Fruit fly (Drosophila melanogaster): ENCODE results near the gene Eig71Ee.

Gene Eig71Ee

dm6 chr3L:15683345-15683922, 27.6 kb upstream of the Eig71Ee start, which contains the start of the genes CG7579 and Pgant8:
CG7579 (minus strand) TSS chr3L:15683445.
Pgant8 (plus strand) TSS chr3L:15683872.
- TF ChIP-seq ssp (GFP tag; IDR thresholded peaks at IDR 0.05) (no peak), knrl (GFP tag; IDR thresholded peaks at IDR 0.05; ENCODE audit: partially characterized antibody) (no peak), oc (tag; optimal IDR thresholded peaks at IDR 0.05) (peak; percentile 67), Max (GFP tag; optimal IDR thresholded peaks at IDR 0.05) (no peak)

dm6 chr3L:15679420-15679819, 23.6 kb upstream of the Eig71Ee start, which contains the start of gene CG7304:
CG7304 (plus strand) TSS chr3L:15679720.
- TF ChIP-seq CG12104 (GFP tag; optimal IDR thresholded peaks at IDR 0.05) (no peak), gsb (GFP tag; IDR thresholded peaks at IDR 0.05) (no peak), fu2 (GFP tag; optimal IDR thresholded peaks at IDR 0.05) (no peak), al (GFP tag; IDR thresholded peaks at IDR 0.05) (no peak), CG32772 (GFP tag; IDR thresholded peaks at IDR 0.05) (no peak), D (optimal IDR thresholded peaks at IDR 0.05) (no peak), D (GFP tag; optimal IDR thresholded peaks at IDR 0.05) (no peak), Meics (GFP tag; optimal IDR thresholded peaks at IDR 0.05) (no peak)

- TF ChIP-seq nerfin-2 (GFP tag; IDR thresholded peaks at IDR 0.05; ENCODE audit: partially characterized antibody), result peak; percentile 46; the same call in 1 of the 2 replicates
- no peak for TF ChIP-seq CG32532 (GFP tag; IDR thresholded peaks at IDR 0.05)
- TF ChIP-seq Dll (GFP tag; IDR thresholded peaks at IDR 0.05; ENCODE audit: partially characterized antibody), result 0 out of 4 replicates have a peak, but pooled peaks have one; percentile 33
- peak; percentile 40 for TF ChIP-seq Ets65A (GFP tag)
- TF ChIP-seq tap (tag; optimal IDR thresholded peaks at IDR 0.05), result peak; percentile 11
- TF ChIP-seq Bgb (GFP tag; IDR thresholded peaks at IDR 0.05; ENCODE audit: partially characterized antibody), result peak; percentile 67; the same call in 1 of the 2 replicates
- peak; percentile 69; the same call in 2 of the 3 replicates for TF ChIP-seq CG7963 (GFP tag; IDR thresholded peaks at IDR 0.05; ENCODE audit: partially characterized antibody)
- 0 out of 3 replicates have a peak, but pooled peaks have one; percentile 45 for TF ChIP-seq HLH4C (GFP tag; IDR thresholded peaks at IDR 0.05; ENCODE audit: partially characterized antibody)
- TF ChIP-seq CG6791 (GFP tag; IDR thresholded peaks at IDR 0.05; ENCODE audit: partially characterized antibody), result peak; percentile 88
- peak; percentile 36 for TF ChIP-seq nmo (GFP tag; optimal IDR thresholded peaks at IDR 0.05)
- peak; percentile 100 for TF ChIP-seq nerfin-1 (tag; optimal IDR thresholded peaks at IDR 0.05)
- no peak for TF ChIP-seq Hr51 (GFP tag; optimal IDR thresholded peaks at IDR 0.05)
- TF ChIP-seq mld (GFP tag; IDR thresholded peaks at IDR 0.05; ENCODE audit: partially characterized antibody), result peak; percentile 79; the same call in 2 of the 3 replicates
- TF ChIP-seq Kr (GFP tag; optimal IDR thresholded peaks at IDR 0.05), result peak; percentile 53
- 0 out of 3 replicates have a peak, but pooled peaks have one; percentile 27 for TF ChIP-seq vnd (GFP tag; IDR thresholded peaks at IDR 0.05; ENCODE audit: partially characterized antibody)
- peak; percentile 92 for TF ChIP-seq bbx (GFP tag; IDR thresholded peaks at IDR 0.05; ENCODE audit: partially characterized antibody)
- no peak for TF ChIP-seq Lpt (GFP tag; optimal IDR thresholded peaks at IDR 0.05)
- no peak for TF ChIP-seq CG9727 (GFP tag; optimal IDR thresholded peaks at IDR 0.05)
- no peak for TF ChIP-seq CG3065 (GFP tag; optimal IDR thresholded peaks at IDR 0.05)
- peak; percentile 86; the same call in 2 of the 3 replicates for TF ChIP-seq Opbp (GFP tag; IDR thresholded peaks at IDR 0.05; ENCODE audit: partially characterized antibody)
- TF ChIP-seq ato (GFP tag; IDR thresholded peaks at IDR 0.05; ENCODE audit: partially characterized antibody), result peak; percentile 45; the same call in 1 of the 2 replicates
- TF ChIP-seq CG3726 (GFP tag; IDR thresholded peaks at IDR 0.05), result 0 out of 3 replicates have a peak, but pooled peaks have one; percentile 24
- TF ChIP-seq tna (GFP tag; IDR thresholded peaks at IDR 0.05; ENCODE audit: partially characterized antibody), result 0 out of 2 replicates have a peak, but pooled peaks have one; percentile 14
- TF ChIP-seq dan (GFP tag; IDR thresholded peaks at IDR 0.05), result no peak
- TF ChIP-seq sd (tag; optimal IDR thresholded peaks at IDR 0.05), result peak; percentile 86
- TF ChIP-seq CG42726 (GFP tag; IDR thresholded peaks at IDR 0.05; ENCODE audit: partially characterized antibody), result peak; percentile 78; the same call in 1 of the 2 replicates
- 0 out of 4 replicates have a peak, but pooled peaks have one; percentile 17 for TF ChIP-seq chinmo (GFP tag; IDR thresholded peaks at IDR 0.05; ENCODE audit: partially characterized antibody)
- TF ChIP-seq CG10431 (GFP tag; optimal IDR thresholded peaks at IDR 0.05), result peak; percentile 86
- TF ChIP-seq CG18619 (GFP tag; optimal IDR thresholded peaks at IDR 0.05), result no peak
Measured at dm6 chr3L:15678284-15678683, 22.5 kb upstream of the Eig71Ee start.
